Worm (Caenorhabditis elegans): Measurements from ENCODE around the gene cyn-10.
A peak's percentile ranks its signal among the peaks of the same experiment; 100 is the strongest.

ce11 chrII:6926054-6926453, 12.9 kb upstream of the cyn-10 start:
- no peak for TF ChIP-seq med-1 (GFP tag; optimal IDR thresholded peaks at IDR 0.05; ENCODE audit: insufficient read depth)
- no peak for TF ChIP-seq T22C8.4 (GFP tag; IDR thresholded peaks at IDR 0.05)
- TF ChIP-seq klf-2 (GFP tag; conservative IDR thresholded peaks at IDR 0.05): no peak
- TF ChIP-seq cog-1 (tag; optimal IDR thresholded peaks at IDR 0.05): peak; percentile 29
- no peak for TF ChIP-seq ref-1 (GFP tag; conservative IDR thresholded peaks at IDR 0.05)
- TF ChIP-seq ztf-23 (GFP tag; IDR thresholded peaks at IDR 0.05): no peak
- 0 out of 2 replicates have a peak, but pooled peaks have one; percentile 51 for TF ChIP-seq flt-1 (GFP tag; IDR thresholded peaks at IDR 0.05)
- TF ChIP-seq ztf-29 (GFP tag; IDR thresholded peaks at IDR 0.05): no peak

All from whole organism, midembryonic.